Worm (Caenorhabditis elegans) whole organism, L1 larva: ENCODE measurements around the gene sec-31.

Experiments used
- nhr-11 ChIP-seq: fragments of 150-350 bp; optimal IDR thresholded peaks from 2 replicates; lab custom pipeline; 2014; ENCODE audit warnings: missing biosample characterization, missing genetic modification characterization
- nhr-237 ChIP-seq: fragments of 150-350 bp; optimal IDR thresholded peaks from 2 replicates; lab custom pipeline; 2014; ENCODE audit warnings: missing biosample characterization, missing genetic modification characterization

DNA sequence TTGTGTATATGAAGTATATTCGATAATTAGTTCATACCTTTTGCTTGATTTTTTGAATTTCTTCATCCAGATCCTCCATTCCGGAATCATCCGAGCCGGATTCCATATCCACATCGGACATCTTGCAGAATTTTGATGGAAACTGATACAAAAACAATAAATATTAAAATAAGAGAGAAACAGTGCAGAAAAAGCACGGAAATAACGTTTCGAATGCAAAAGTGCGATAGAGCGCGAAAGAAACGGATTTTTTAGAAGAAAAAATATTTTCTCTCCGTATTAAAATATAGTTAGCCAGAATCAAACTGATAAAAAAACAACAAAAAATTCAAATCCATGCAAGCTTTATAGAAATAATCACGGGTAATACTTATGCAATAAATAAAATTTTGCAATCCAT lies 38.8 kb downstream of the sec-31 start, which contains the start of gene sart-3:
- TF ChIP-seq nhr-11 (tag; lab: Kevin White, UChicago): no peak
- no peak for TF ChIP-seq nhr-237 (tag; lab: Kevin White, UChicago)
